Worm (Caenorhabditis elegans): ENCODE results near the gene C24B5.4.

C24B5.4 gene

ce11 chrV:9165073-9165699 lies 31.9 kb downstream of the C24B5.4 start, which contains the start of gene col-10:
Gene col-10 (minus strand): TSS chrV:9165307.
- TF ChIP-seq ceh-58 (GFP tag; IDR thresholded peaks at IDR 0.05) (no peak), cebp-1 (GFP tag; IDR thresholded peaks at IDR 0.05) (no peak), cebp-1 (tag; optimal IDR thresholded peaks at IDR 0.05) (no peak), atf-7 (tag; optimal IDR thresholded peaks at IDR 0.05) (no peak), F57C9.4 (tag; optimal IDR thresholded peaks at IDR 0.05) (no peak)

ce11 chrV:9163897-9164296 lies 33.2 kb downstream of the C24B5.4 start:
- TF ChIP-seq nfya-2 (GFP tag; IDR thresholded peaks at IDR 0.05) (no peak), ekl-4 (GFP tag; IDR thresholded peaks at IDR 0.05) (no peak), madf-3 (GFP tag; IDR thresholded peaks at IDR 0.05) (no peak), ccch-3 (GFP tag; optimal IDR thresholded peaks at IDR 0.05) (no peak), egl-18 (GFP tag; IDR thresholded peaks at IDR 0.05) (no peak), madf-8 (GFP tag; conservative IDR thresholded peaks at IDR 0.05) (no peak), atf-7 (tag; optimal IDR thresholded peaks at IDR 0.05) (no peak), sea-2 (GFP tag; IDR thresholded peaks at IDR 0.05) (no peak), hmg-1.2 (GFP tag; IDR thresholded peaks at IDR 0.05) (no peak), B0019.2 (GFP tag; conservative IDR thresholded peaks at IDR 0.05) (no peak), Y56A3A.18 (GFP tag; IDR thresholded peaks at IDR 0.05) (no peak), nhr-179 (tag; optimal IDR thresholded peaks at IDR 0.05) (no peak), madf-6 (GFP tag; IDR thresholded peaks at IDR 0.05) (no peak), somi-1 (GFP tag; optimal IDR thresholded peaks at IDR 0.05) (no peak), nhr-27 (tag; optimal IDR thresholded peaks at IDR 0.05) (no peak), ztf-3 (GFP tag; optimal IDR thresholded peaks at IDR 0.05) (no peak)

ce11 chrV:9162955-9163468 lies 34.1 kb downstream of the C24B5.4 start, which contains the start of gene col-145:
Gene col-145 (minus strand): TSS chrV:9163005.
- TF ChIP-seq tbx-9 (tag; optimal IDR thresholded peaks at IDR 0.05; ENCODE audit: borderline replicate concordance): no peak
- no peak for TF ChIP-seq ceh-79 (tag; optimal IDR thresholded peaks at IDR 0.05)
- TF ChIP-seq let-607 (tag; optimal IDR thresholded peaks at IDR 0.05): no peak
- no peak for TF ChIP-seq nhr-27 (tag; optimal IDR thresholded peaks at IDR 0.05)
- TF ChIP-seq snpc-4 (GFP tag; optimal IDR thresholded peaks at IDR 0.05): no peak
- no peak for TF ChIP-seq snpc-4 (tag; optimal IDR thresholded peaks at IDR 0.05)
- no peak for TF ChIP-seq madf-8 (GFP tag; conservative IDR thresholded peaks at IDR 0.05)
- TF ChIP-seq athp-1 (tag; optimal IDR thresholded peaks at IDR 0.05): no peak

DNA sequence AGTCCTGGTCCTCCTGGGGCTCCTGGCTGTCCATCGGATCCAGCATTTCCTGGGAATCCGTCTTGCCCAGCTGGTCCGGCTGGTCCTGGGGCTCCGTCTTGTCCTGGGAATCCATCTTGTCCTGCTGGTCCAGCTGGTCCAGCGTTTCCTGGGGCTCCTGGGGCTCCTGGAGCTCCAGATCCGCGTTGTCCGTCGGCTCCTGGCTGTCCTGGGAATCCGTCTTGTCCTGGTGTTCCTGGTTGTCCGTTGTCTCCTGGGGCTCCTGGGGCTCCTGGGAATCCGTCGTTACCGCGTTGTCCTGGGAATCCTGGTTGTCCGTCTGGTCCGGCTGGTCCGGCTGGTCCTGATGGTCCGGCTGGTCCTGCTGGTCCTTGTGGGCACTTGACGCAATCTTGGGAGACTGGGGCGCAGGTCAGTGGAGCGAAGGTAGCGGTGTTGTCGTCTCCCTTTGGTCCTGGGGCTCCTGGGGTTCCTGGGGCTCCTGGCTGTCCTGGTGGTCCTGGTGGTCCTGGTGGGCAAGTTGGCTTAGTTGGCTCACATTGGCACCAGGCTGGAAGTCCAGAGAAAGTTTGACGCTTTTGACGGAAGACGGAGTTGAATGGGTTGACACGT lies 34.9 kb downstream of the C24B5.4 start:
- peak; percentile 87 for TF ChIP-seq egrh-3 (GFP tag; IDR thresholded peaks at IDR 0.05)
- no peak for TF ChIP-seq F49E8.2 (tag; optimal IDR thresholded peaks at IDR 0.05; ENCODE audit: insufficient read depth)
- TF ChIP-seq ztf-3 (GFP tag; optimal IDR thresholded peaks at IDR 0.05): no peak
- 0 out of 2 replicates have a peak, but pooled peaks have one; percentile 29 for TF ChIP-seq ztf-28 (GFP tag; IDR thresholded peaks at IDR 0.05)
- no peak for TF ChIP-seq D2030.7 (GFP tag; IDR thresholded peaks at IDR 0.05)
- TF ChIP-seq zfh-2 (GFP tag; conservative IDR thresholded peaks at IDR 0.05): peak; percentile 85
- no peak for TF ChIP-seq Y53G8AR.9 (GFP tag; conservative IDR thresholded peaks at IDR 0.05)
- TF ChIP-seq sptf-2 (GFP tag; optimal IDR thresholded peaks at IDR 0.05): no peak
- no peak for TF ChIP-seq lag-1 (GFP tag; IDR thresholded peaks at IDR 0.05)
- TF ChIP-seq snpc-1.1 (tag; optimal IDR thresholded peaks at IDR 0.05; ENCODE audit: insufficient read depth): no peak

Data from whole organism, young adult.